Fruit fly (Drosophila melanogaster): ENCODE measurements around the gene Pdxk.
A peak's percentile ranks its signal among the peaks of the same experiment; 100 is the strongest.

Pdxk gene

DNA sequence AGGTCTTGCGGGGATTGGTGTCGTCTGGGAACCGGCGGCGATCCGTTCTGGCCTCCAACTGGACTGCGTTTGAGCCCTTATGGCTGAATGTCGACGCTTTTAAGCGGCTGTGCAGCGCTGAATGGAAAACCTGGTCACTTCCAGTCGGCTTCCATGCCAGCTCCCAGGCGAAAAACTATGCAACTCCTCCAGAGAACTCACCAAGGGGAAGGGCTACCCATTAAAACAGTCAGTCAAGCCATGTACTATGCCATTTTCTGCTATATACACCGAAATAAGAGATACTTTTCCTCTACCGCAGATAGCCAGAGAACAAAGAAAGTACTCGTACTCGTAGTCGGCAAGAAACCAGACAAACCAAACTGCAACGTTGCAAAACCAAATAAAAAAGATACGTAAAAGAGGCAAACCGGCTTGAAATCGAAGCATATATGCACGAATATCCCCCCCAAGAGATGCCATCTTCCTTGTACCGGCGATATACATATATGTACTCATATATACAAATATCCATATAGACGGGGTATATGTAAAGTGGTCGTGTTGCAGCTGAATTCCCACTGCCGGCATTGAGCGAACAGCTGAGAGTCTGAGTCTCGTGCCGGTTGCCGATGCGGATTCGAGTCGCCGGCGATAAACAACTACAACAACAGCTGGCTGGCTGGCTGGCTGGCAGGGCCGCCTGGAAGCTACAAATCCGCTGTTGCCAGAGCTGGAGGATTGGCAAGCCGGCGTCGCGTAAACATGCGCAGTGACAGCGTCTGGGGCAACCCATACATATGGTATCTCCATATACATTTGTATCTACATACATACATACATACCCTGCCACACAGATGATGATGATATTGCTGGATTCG is 19.6 kb downstream of the Pdxk start, which contains the start of gene Hsp67Ba:
Gene Hsp67Ba (minus strand): TSS at position 51 of the 860 bp plus-strand sequence.
- TF ChIP-seq rgr (GFP tag; optimal IDR thresholded peaks at IDR 0.05) (no peak), dsf (GFP tag; optimal IDR thresholded peaks at IDR 0.05; ENCODE audit: borderline replicate concordance) (no peak), Abd-B (GFP tag; optimal IDR thresholded peaks at IDR 0.05) (no peak), CrebA (GFP tag; optimal IDR thresholded peaks at IDR 0.05; ENCODE audit: borderline replicate concordance) (peak; percentile 51), sv (GFP tag; optimal IDR thresholded peaks at IDR 0.05) (no peak), sage (GFP tag; optimal IDR thresholded peaks at IDR 0.05) (no peak), woc (GFP tag; optimal IDR thresholded peaks at IDR 0.05) (peak; percentile 11), h (GFP tag; optimal IDR thresholded peaks at IDR 0.05) (no peak), CG32264 (GFP tag; optimal IDR thresholded peaks at IDR 0.05) (no peak), Dif (GFP tag; optimal IDR thresholded peaks at IDR 0.05; ENCODE audit: partially characterized antibody) (peak; percentile 51), Hnf4 (GFP tag; optimal IDR thresholded peaks at IDR 0.05) (no peak), pan (optimal IDR thresholded peaks at IDR 0.05) (no peak), GATAd (GFP tag; optimal IDR thresholded peaks at IDR 0.05) (no peak), Dfd (GFP tag; optimal IDR thresholded peaks at IDR 0.05) (no peak), br (GFP tag; optimal IDR thresholded peaks at IDR 0.05) (no peak), N (GFP tag; optimal IDR thresholded peaks at IDR 0.05) (no peak), dl (GFP tag; optimal IDR thresholded peaks at IDR 0.05; ENCODE audit: insufficient read depth in 1 of 2, partially characterized antibody in 2 of 2) (no peak), usp (GFP tag; optimal IDR thresholded peaks at IDR 0.05) (no peak), lola (GFP tag; optimal IDR thresholded peaks at IDR 0.05) (no peak), Sp1 (GFP tag; optimal IDR thresholded peaks at IDR 0.05) (no peak), CG9705 (GFP tag; optimal IDR thresholded peaks at IDR 0.05) (no peak), Myc (optimal IDR thresholded peaks at IDR 0.05) (no peak), jim (GFP tag; optimal IDR thresholded peaks at IDR 0.05) (no peak), Jra (GFP tag; optimal IDR thresholded peaks at IDR 0.05) (no peak), foxo (GFP tag; optimal IDR thresholded peaks at IDR 0.05) (no peak), fru (GFP tag; optimal IDR thresholded peaks at IDR 0.05) (peak; percentile 22), HLH106 (tag; optimal IDR thresholded peaks at IDR 0.05) (no peak), Rel (GFP tag; optimal IDR thresholded peaks at IDR 0.05) (no peak), Rel (tag; optimal IDR thresholded peaks at IDR 0.05) (no peak), tai (GFP tag; optimal IDR thresholded peaks at IDR 0.05) (no peak), Hr78 (GFP tag; optimal IDR thresholded peaks at IDR 0.05) (no peak), psq (GFP tag; optimal IDR thresholded peaks at IDR 0.05) (peak; percentile 49), dmrt93B (GFP tag; optimal IDR thresholded peaks at IDR 0.05) (no peak), OdsH (GFP tag; optimal IDR thresholded peaks at IDR 0.05) (no peak), Vsx2 (GFP tag; optimal IDR thresholded peaks at IDR 0.05; ENCODE audit: partially characterized antibody) (no peak), ey (GFP tag; optimal IDR thresholded peaks at IDR 0.05) (no peak), Mio (GFP tag; optimal IDR thresholded peaks at IDR 0.05) (no peak), brk (GFP tag; optimal IDR thresholded peaks at IDR 0.05) (no peak), Hr83 (GFP tag; optimal IDR thresholded peaks at IDR 0.05; ENCODE audit: poor library complexity, severe bottlenecking) (peak; percentile 26)

- TF ChIP-seq N (GFP tag; optimal IDR thresholded peaks at IDR 0.05) (no peak), woc (GFP tag; optimal IDR thresholded peaks at IDR 0.05) (peak; percentile 6), Vsx2 (GFP tag; optimal IDR thresholded peaks at IDR 0.05; ENCODE audit: partially characterized antibody) (no peak), Hnf4 (GFP tag; optimal IDR thresholded peaks at IDR 0.05) (no peak), CG32264 (GFP tag; optimal IDR thresholded peaks at IDR 0.05) (no peak), br (GFP tag; optimal IDR thresholded peaks at IDR 0.05) (no peak), pan (optimal IDR thresholded peaks at IDR 0.05) (no peak), sv (GFP tag; optimal IDR thresholded peaks at IDR 0.05) (no peak), Dif (GFP tag; optimal IDR thresholded peaks at IDR 0.05; ENCODE audit: partially characterized antibody) (no peak), Dfd (GFP tag; optimal IDR thresholded peaks at IDR 0.05) (no peak), Mio (GFP tag; optimal IDR thresholded peaks at IDR 0.05) (no peak), foxo (GFP tag; optimal IDR thresholded peaks at IDR 0.05) (no peak), lola (GFP tag; optimal IDR thresholded peaks at IDR 0.05) (no peak), dsf (GFP tag; optimal IDR thresholded peaks at IDR 0.05; ENCODE audit: borderline replicate concordance) (no peak), Hr83 (GFP tag; optimal IDR thresholded peaks at IDR 0.05; ENCODE audit: poor library complexity, severe bottlenecking) (no peak), Abd-B (GFP tag; optimal IDR thresholded peaks at IDR 0.05) (no peak), OdsH (GFP tag; optimal IDR thresholded peaks at IDR 0.05) (no peak), psq (GFP tag; optimal IDR thresholded peaks at IDR 0.05) (no peak), dl (GFP tag; optimal IDR thresholded peaks at IDR 0.05; ENCODE audit: insufficient read depth in 1 of 2, partially characterized antibody in 2 of 2) (peak in 1 of 2 experiments; percentile 22), jim (GFP tag; optimal IDR thresholded peaks at IDR 0.05) (no peak), ey (GFP tag; optimal IDR thresholded peaks at IDR 0.05) (no peak), rgr (GFP tag; optimal IDR thresholded peaks at IDR 0.05) (no peak), CG9705 (GFP tag; optimal IDR thresholded peaks at IDR 0.05) (peak; percentile 39), Rel (GFP tag; optimal IDR thresholded peaks at IDR 0.05) (no peak), Rel (tag; optimal IDR thresholded peaks at IDR 0.05) (peak; percentile 70), GATAd (GFP tag; optimal IDR thresholded peaks at IDR 0.05) (no peak), CrebA (GFP tag; optimal IDR thresholded peaks at IDR 0.05; ENCODE audit: borderline replicate concordance) (no peak), sage (GFP tag; optimal IDR thresholded peaks at IDR 0.05) (no peak), usp (GFP tag; optimal IDR thresholded peaks at IDR 0.05) (no peak), HLH106 (tag; optimal IDR thresholded peaks at IDR 0.05) (peak; percentile 7), dmrt93B (GFP tag; optimal IDR thresholded peaks at IDR 0.05) (no peak), tai (GFP tag; optimal IDR thresholded peaks at IDR 0.05) (no peak), Myc (optimal IDR thresholded peaks at IDR 0.05) (no peak), Hr78 (GFP tag; optimal IDR thresholded peaks at IDR 0.05) (no peak), brk (GFP tag; optimal IDR thresholded peaks at IDR 0.05) (no peak), Sp1 (GFP tag; optimal IDR thresholded peaks at IDR 0.05) (peak; percentile 36), Jra (GFP tag; optimal IDR thresholded peaks at IDR 0.05) (no peak), h (GFP tag; optimal IDR thresholded peaks at IDR 0.05) (no peak), fru (GFP tag; optimal IDR thresholded peaks at IDR 0.05) (no peak)
These were observed 20.3 kb downstream of the Pdxk start for dm6 chr3L:9380344-9380849.

Measured in whole organism, wandering third instar larva.